Worm (Caenorhabditis elegans): ENCODE data around the gene C48B4.13.

The C48B4.13 gene

DNA sequence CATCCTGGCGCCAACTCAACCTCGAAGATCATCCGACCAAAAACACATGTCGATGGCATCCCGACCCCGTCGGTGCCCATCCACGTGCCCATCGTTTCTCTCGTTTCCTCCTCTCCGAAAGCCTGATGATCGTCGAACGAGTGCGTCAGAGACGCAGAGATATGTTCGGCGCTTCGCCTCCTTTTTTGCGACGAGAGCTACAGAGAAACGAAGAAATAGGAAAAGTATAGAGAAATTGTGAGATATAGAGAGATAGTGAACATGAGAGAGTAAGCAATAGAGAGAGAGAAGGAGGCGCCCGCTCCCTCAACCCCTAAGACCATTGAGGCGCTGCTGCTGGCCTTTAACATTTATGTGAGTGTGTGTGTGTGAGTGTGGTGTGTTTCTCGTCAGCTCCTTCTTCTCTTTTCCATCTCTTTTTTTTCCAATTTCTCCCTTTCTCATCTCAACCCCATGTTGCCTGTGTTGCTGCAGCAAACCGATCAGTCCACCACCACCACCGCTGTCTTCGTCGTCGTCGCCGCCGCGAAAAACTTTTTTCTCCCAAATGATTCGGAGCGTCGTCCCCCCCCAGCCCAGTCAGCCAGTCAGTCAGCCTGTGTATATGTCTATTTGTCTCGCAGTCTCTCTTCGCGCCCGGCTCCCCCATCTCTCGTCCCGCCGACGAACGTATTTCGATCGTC lies 50.7 kb downstream of the C48B4.13 start, which contains the start of gene hlh-11 (continued):
- TF ChIP-seq ets-4 (tag; optimal IDR thresholded peaks at IDR 0.05): peak; percentile 41
- peak; percentile 3 for TF ChIP-seq syd-9 (tag; optimal IDR thresholded peaks at IDR 0.05)
- no peak for TF ChIP-seq ref-2 (tag; optimal IDR thresholded peaks at IDR 0.05)
- no peak for TF ChIP-seq madf-2 (tag; optimal IDR thresholded peaks at IDR 0.05)
- no peak for TF ChIP-seq pros-1 (tag; optimal IDR thresholded peaks at IDR 0.05)
- no peak for TF ChIP-seq che-1 (tag; optimal IDR thresholded peaks at IDR 0.05)
- no peak for TF ChIP-seq ceh-30 (tag; optimal IDR thresholded peaks at IDR 0.05)
- TF ChIP-seq rnt-1 (tag; optimal IDR thresholded peaks at IDR 0.05): peak; percentile 57
- TF ChIP-seq pqm-1 (tag; optimal IDR thresholded peaks at IDR 0.05): no peak
- TF ChIP-seq ceh-6 (GFP tag; optimal IDR thresholded peaks at IDR 0.05): peak; percentile 23
- no peak for TF ChIP-seq C38D4.7 (GFP tag; optimal IDR thresholded peaks at IDR 0.05)
- TF ChIP-seq unc-42 (tag; optimal IDR thresholded peaks at IDR 0.05): peak; percentile 59
- TF ChIP-seq ceh-24 (tag; optimal IDR thresholded peaks at IDR 0.05): no peak
- TF ChIP-seq ceh-48 (tag; optimal IDR thresholded peaks at IDR 0.05): no peak
- TF ChIP-seq elt-2 (tag; optimal IDR thresholded peaks at IDR 0.05): no peak
- no peak for TF ChIP-seq pax-1 (tag; optimal IDR thresholded peaks at IDR 0.05)
- TF ChIP-seq ahr-1 (tag; optimal IDR thresholded peaks at IDR 0.05): no peak
- no peak for TF ChIP-seq dmd-4 (tag; optimal IDR thresholded peaks at IDR 0.05; ENCODE audit: borderline replicate concordance)
- TF ChIP-seq ceh-22 (tag; optimal IDR thresholded peaks at IDR 0.05): no peak
- TF ChIP-seq lim-6 (tag; optimal IDR thresholded peaks at IDR 0.05): no peak
- TF ChIP-seq fax-1 (tag; optimal IDR thresholded peaks at IDR 0.05): no peak

Measured in whole organism, late embryonic.